Worm (Caenorhabditis elegans): Measurements from ENCODE around the gene fozi-1.

ce11 chrIII:9309840-9310239 lies 28.3 kb downstream of the fozi-1 start:
- TF ChIP-seq nhr-237 (tag; optimal IDR thresholded peaks at IDR 0.05): no peak
- TF ChIP-seq elt-3 (tag; optimal IDR thresholded peaks at IDR 0.05): no peak
- no peak for TF ChIP-seq sptf-1 (tag; optimal IDR thresholded peaks at IDR 0.05)
- TF ChIP-seq ztf-11 (tag; optimal IDR thresholded peaks at IDR 0.05): no peak
- TF ChIP-seq lin-13 (tag; optimal IDR thresholded peaks at IDR 0.05): no peak
- no peak for TF ChIP-seq cnd-1 (tag; optimal IDR thresholded peaks at IDR 0.05)
